Fruit fly (Drosophila melanogaster) S2 (cell line): ENCODE measurements around the gene Bub1.

Experiments
- CG8478 ChIP-seq: fragments of >200 bp; optimal IDR thresholded peaks from 2 replicates; lab custom pipeline; 2018
- CTCF ChIP-seq, 2 experiments: fragments of >200 bp; optimal IDR thresholded peaks; 2 replicates each; lab custom pipeline; 2018

DNA sequence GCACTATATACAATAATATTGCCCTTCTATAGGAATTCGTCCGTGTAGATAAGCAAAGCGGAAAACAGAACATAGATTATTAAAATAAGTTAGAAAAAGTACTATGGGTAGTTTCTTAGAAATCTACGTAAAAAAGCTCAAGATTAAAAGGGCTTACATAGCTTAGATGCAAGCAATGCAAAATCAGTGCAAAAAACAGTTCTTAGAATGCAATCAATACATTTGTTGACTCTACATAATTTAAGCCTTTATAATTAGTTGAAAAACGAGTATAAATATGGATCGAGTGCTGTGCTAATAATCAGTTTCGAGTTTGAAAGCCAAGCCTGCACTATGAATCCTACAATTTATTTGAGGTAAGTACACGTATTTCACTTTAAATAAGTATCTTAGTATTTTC lies 50.9 kb downstream of the Bub1 start, which contains the start of gene TotM:
- no peak for TF ChIP-seq CG8478
- no peak for TF ChIP-seq CTCF (optimal IDR thresholded peaks at IDR 0.05; lab: Kevin White, UChicago)
